Worm (Caenorhabditis elegans) whole organism, L1 larva: ENCODE data around the gene Y56A3A.2.

Experiments
- alr-1 ChIP-seq: fragments of 200-800 bp; sonication (Bioruptor generic); optimal IDR thresholded peaks from 2 replicates; lab custom pipeline; 2018; ENCODE audit warnings: borderline replicate concordance, mild to moderate bottlenecking, missing genetic modification characterization, missing compliant biosample characterization
- blmp-1 ChIP-seq: fragments of 150-350 bp; optimal IDR thresholded peaks from 2 replicates; lab custom pipeline; 2014; ENCODE audit warnings: missing biosample characterization, missing genetic modification characterization
- fkh-10 ChIP-seq: sonication (generic microtip); optimal IDR thresholded peaks from 2 replicates; lab custom pipeline; 2017; ENCODE audit warnings: missing biosample characterization, missing genetic modification reagents, missing genetic modification characterization
- nhr-237 ChIP-seq: fragments of 150-350 bp; optimal IDR thresholded peaks from 2 replicates; lab custom pipeline; 2014; ENCODE audit warnings: missing biosample characterization, missing genetic modification characterization
- nhr-28 ChIP-seq: fragments of 150-350 bp; optimal IDR thresholded peaks from 2 replicates; lab custom pipeline; 2014; ENCODE audit warnings: missing biosample characterization, missing genetic modification characterization
- pqm-1 ChIP-seq: sonication (generic microtip); optimal IDR thresholded peaks from 3 replicates; lab custom pipeline; 2017; ENCODE audit warnings: missing biosample characterization, missing genetic modification characterization
- tlp-1 ChIP-seq: fragments of 150-350 bp; optimal IDR thresholded peaks from 2 replicates; lab custom pipeline; 2014; ENCODE audit warnings: missing biosample characterization, missing genetic modification characterization

DNA sequence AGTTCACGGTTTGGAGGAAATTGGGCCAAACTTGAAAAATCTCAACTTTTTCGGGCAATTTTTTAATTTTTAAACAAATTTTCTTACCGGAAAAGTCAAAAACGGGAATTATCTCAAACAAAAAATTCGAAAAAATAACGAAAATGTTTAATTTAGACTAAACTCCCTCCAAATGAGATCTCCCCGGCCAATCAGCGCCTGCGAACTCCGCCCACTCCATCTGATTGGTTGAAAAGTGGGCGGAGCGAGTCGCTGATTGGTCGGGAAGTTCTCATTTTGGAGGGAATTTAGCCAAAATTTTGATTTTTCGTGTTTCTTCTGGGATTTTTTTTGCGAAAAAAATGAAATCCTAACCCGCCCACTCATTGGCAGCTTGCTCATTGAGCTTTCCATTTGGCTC is 34.6 kb upstream of the Y56A3A.2 start:
- no peak for TF ChIP-seq tlp-1 (tag; lab: Kevin White, UChicago)
- no peak for TF ChIP-seq nhr-28 (tag; lab: Kevin White, UChicago)
- no peak for TF ChIP-seq pqm-1 (tag; lab: Kevin White, UChicago)
- TF ChIP-seq blmp-1 (tag; lab: Kevin White, UChicago) = no peak
- no peak for TF ChIP-seq nhr-237
- no peak for TF ChIP-seq alr-1 (tag; lab: Kevin White, UChicago)
- no peak for TF ChIP-seq fkh-10 (GFP tag; lab: Kevin White, UChicago)
